Fruit fly (Drosophila melanogaster) whole organism, prepupa: Measurements from ENCODE around the gene CG12206.

Experiments
- Blimp-1 ChIP-seq: fragments of 200-800 bp; sonication (Bioruptor generic); optimal IDR thresholded peaks from 3 replicates; lab custom pipeline; 2017; ENCODE audit warnings: missing biosample characterization, missing genetic modification characterization, mild to moderate bottlenecking, moderate library complexity, missing genetic modification reagents
- CG10631 ChIP-seq: fragments of 200-800 bp; sonication (Bioruptor generic); optimal IDR thresholded peaks from 2 replicates; lab custom pipeline; 2016; ENCODE audit warnings: missing biosample characterization, missing genetic modification characterization
- CG10669 ChIP-seq: fragments of 200-800 bp; sonication (Bioruptor generic); optimal IDR thresholded peaks from 3 replicates; lab custom pipeline; 2018; ENCODE audit warnings: missing biosample characterization, mild to moderate bottlenecking, missing genetic modification characterization, moderate library complexity
- CG11762 ChIP-seq: fragments of 200-800 bp; sonication (Bioruptor generic); optimal IDR thresholded peaks from 3 replicates; lab custom pipeline; 2016; ENCODE audit warnings: missing biosample characterization, missing genetic modification characterization; ENCODE audit not compliant: insufficient read depth
- CG11902 ChIP-seq: fragments of 200-800 bp; sonication (Bioruptor generic); optimal IDR thresholded peaks from 3 replicates; lab custom pipeline; 2016; ENCODE audit warnings: missing biosample characterization, missing genetic modification characterization
- CG3032 ChIP-seq: fragments of 200-800 bp; optimal IDR thresholded peaks from 2 replicates; lab custom pipeline; 2019; ENCODE audit warnings: missing biosample characterization, mild to moderate bottlenecking, missing genetic modification characterization, moderate library complexity
- CG31627 ChIP-seq: fragments of 200-800 bp; sonication (Bioruptor generic); optimal IDR thresholded peaks from 3 replicates; lab custom pipeline; 2016; ENCODE audit warnings: missing biosample characterization, missing genetic modification characterization
- CG32006 ChIP-seq: fragments of 200-800 bp; sonication (Bioruptor generic); optimal IDR thresholded peaks from 3 replicates; lab custom pipeline; 2017; ENCODE audit warnings: missing biosample characterization, mild to moderate bottlenecking, missing genetic modification characterization
- CG34406 ChIP-seq: fragments of 200-800 bp; sonication (Bioruptor generic); optimal IDR thresholded peaks from 3 replicates; lab custom pipeline; 2016; ENCODE audit warnings: missing biosample characterization, missing genetic modification characterization
- CG3919 ChIP-seq: fragments of 200-800 bp; sonication (Bioruptor generic); optimal IDR thresholded peaks from 3 replicates; lab custom pipeline; 2016; ENCODE audit warnings: missing biosample characterization, missing genetic modification characterization
- CG4318 ChIP-seq: fragments of 200-800 bp; sonication (Bioruptor generic); optimal IDR thresholded peaks from 3 replicates; lab custom pipeline; 2017; ENCODE audit warnings: missing biosample characterization, mild to moderate bottlenecking, missing genetic modification characterization
- CG6163 ChIP-seq: fragments of 200-800 bp; sonication (Bioruptor generic); IDR thresholded peaks from 3 replicates; pipeline ENCODE4 v1.3.6; 2022; ENCODE audit warnings: missing biosample characterization, missing genetic modification characterization
- CG6276 ChIP-seq: fragments of 200-800 bp; sonication (Bioruptor generic); optimal IDR thresholded peaks from 2 replicates; lab custom pipeline; 2017; ENCODE audit warnings: missing biosample characterization, mild to moderate bottlenecking, missing genetic modification characterization
- CG6808 ChIP-seq: fragments of 200-800 bp; sonication (Bioruptor generic); optimal IDR thresholded peaks from 3 replicates; lab custom pipeline; 2017; ENCODE audit warnings: missing biosample characterization, missing genetic modification characterization, mild to moderate bottlenecking, moderate library complexity, missing genetic modification reagents
- CG6854 ChIP-seq: fragments of 200-800 bp; sonication (Bioruptor generic); optimal IDR thresholded peaks from 2 replicates; lab custom pipeline; 2017; ENCODE audit warnings: missing biosample characterization, mild to moderate bottlenecking, missing genetic modification characterization
- CG7368 ChIP-seq: fragments of 200-800 bp; sonication (Bioruptor generic); optimal IDR thresholded peaks from 3 replicates; lab custom pipeline; 2016; ENCODE audit warnings: missing biosample characterization, missing genetic modification characterization
- CG8632 ChIP-seq: fragments of 200-800 bp; sonication (Bioruptor generic); optimal IDR thresholded peaks from 3 replicates; lab custom pipeline; 2016; ENCODE audit warnings: missing biosample characterization, missing genetic modification characterization
- CG9139 ChIP-seq: fragments of 200-800 bp; sonication (Bioruptor generic); optimal IDR thresholded peaks from 3 replicates; lab custom pipeline; 2017; ENCODE audit warnings: missing biosample characterization, mild to moderate bottlenecking, missing genetic modification characterization
- Eip75B ChIP-seq: fragments of 200-800 bp; sonication (Bioruptor generic); optimal IDR thresholded peaks from 3 replicates; lab custom pipeline; 2016; ENCODE audit warnings: missing biosample characterization, missing genetic modification characterization
- Eip93F ChIP-seq: fragments of 200-800 bp; sonication (Bioruptor generic); optimal IDR thresholded peaks from 2 replicates; lab custom pipeline; 2016; ENCODE audit warnings: missing biosample characterization, mild to moderate bottlenecking, missing genetic modification characterization
- Ets21C ChIP-seq: fragments of 200-800 bp; sonication (Bioruptor generic); optimal IDR thresholded peaks from 3 replicates; lab custom pipeline; 2016; ENCODE audit warnings: missing biosample characterization, missing genetic modification characterization
- Ets96B ChIP-seq: fragments of 200-800 bp; optimal IDR thresholded peaks from 2 replicates; lab custom pipeline; 2019; ENCODE audit warnings: missing biosample characterization, mild to moderate bottlenecking, missing genetic modification characterization, moderate library complexity
- Gug ChIP-seq: fragments of 200-800 bp; sonication (Bioruptor generic); IDR thresholded peaks from 2 replicates; pipeline ENCODE4 v1.3.6; 2022; ENCODE audit warnings: missing biosample characterization, missing genetic modification characterization
- Hr38 ChIP-seq: sonication (Bioruptor generic); optimal IDR thresholded peaks from 2 replicates; lab custom pipeline; 2016; ENCODE audit warnings: missing biosample characterization, missing genetic modification characterization
- Hr39 ChIP-seq: fragments of 200-800 bp; sonication (Bioruptor generic); optimal IDR thresholded peaks from 2 replicates; lab custom pipeline; 2016; ENCODE audit warnings: missing biosample characterization, missing genetic modification characterization
- Hr4 ChIP-seq: fragments of 200-800 bp; sonication (Bioruptor generic); optimal IDR thresholded peaks from 3 replicates; lab custom pipeline; 2016; ENCODE audit warnings: missing biosample characterization, missing genetic modification characterization
- Lpt ChIP-seq: fragments of 200-800 bp; sonication (Bioruptor generic); optimal IDR thresholded peaks from 3 replicates; lab custom pipeline; 2016; ENCODE audit warnings: missing biosample characterization, missing genetic modification characterization
- OdsH ChIP-seq: fragments of 200-800 bp; sonication (Bioruptor generic); optimal IDR thresholded peaks from 3 replicates; lab custom pipeline; 2016; ENCODE audit warnings: missing biosample characterization, missing genetic modification characterization
- Smox ChIP-seq: fragments of 200-800 bp; sonication (Bioruptor generic); optimal IDR thresholded peaks from 3 replicates; lab custom pipeline; 2016; ENCODE audit warnings: missing biosample characterization, missing genetic modification characterization
- Sox102F ChIP-seq: fragments of 200-800 bp; sonication (Bioruptor generic); optimal IDR thresholded peaks from 2 replicates; lab custom pipeline; 2016; ENCODE audit warnings: missing biosample characterization, mild to moderate bottlenecking, missing genetic modification characterization
- Sox15 ChIP-seq: fragments of 200-800 bp; sonication (Bioruptor generic); optimal IDR thresholded peaks from 3 replicates; lab custom pipeline; 2016; ENCODE audit warnings: missing biosample characterization, missing genetic modification characterization
- cyc ChIP-seq: fragments of 200-800 bp; sonication (Bioruptor generic); optimal IDR thresholded peaks from 3 replicates; lab custom pipeline; 2016; ENCODE audit warnings: missing biosample characterization, missing genetic modification characterization
- dac ChIP-seq: fragments of 200-800 bp; sonication (Bioruptor generic); optimal IDR thresholded peaks from 2 replicates; lab custom pipeline; 2017; ENCODE audit warnings: missing biosample characterization, mild to moderate bottlenecking, missing genetic modification characterization
- dsx ChIP-seq: fragments of 200-800 bp; optimal IDR thresholded peaks from 3 replicates; lab custom pipeline; 2019; ENCODE audit warnings: missing biosample characterization, mild to moderate bottlenecking, missing genetic modification characterization, moderate library complexity; ENCODE audit not compliant: poor library complexity, severe bottlenecking
- eg ChIP-seq: fragments of 200-800 bp; sonication (Bioruptor generic); IDR thresholded peaks from 3 replicates; pipeline ENCODE4 v1.3.6; 2022; ENCODE audit warnings: missing biosample characterization, missing genetic modification characterization
- fd59A ChIP-seq: fragments of 200-800 bp; sonication (Bioruptor generic); optimal IDR thresholded peaks from 2 replicates; lab custom pipeline; 2017; ENCODE audit warnings: missing biosample characterization, mild to moderate bottlenecking, missing genetic modification characterization, missing genetic modification reagents
- fd85E ChIP-seq: fragments of 200-800 bp; sonication (Bioruptor generic); optimal IDR thresholded peaks from 3 replicates; lab custom pipeline; 2016; ENCODE audit warnings: missing biosample characterization, missing genetic modification characterization
- fkh ChIP-seq: fragments of 200-800 bp; sonication (Bioruptor generic); optimal IDR thresholded peaks from 3 replicates; lab custom pipeline; 2017; ENCODE audit warnings: missing biosample characterization, mild to moderate bottlenecking, missing genetic modification characterization, moderate library complexity
- lz ChIP-seq: fragments of 200-800 bp; sonication (Bioruptor generic); optimal IDR thresholded peaks from 3 replicates; lab custom pipeline; 2016; ENCODE audit warnings: missing biosample characterization, missing genetic modification characterization
- net ChIP-seq: fragments of 200-800 bp; sonication (Bioruptor generic); optimal IDR thresholded peaks from 3 replicates; lab custom pipeline; 2016; ENCODE audit warnings: missing biosample characterization, missing genetic modification characterization
- pdm3 ChIP-seq: fragments of 200-800 bp; sonication (Bioruptor generic); optimal IDR thresholded peaks from 3 replicates; lab custom pipeline; 2016; ENCODE audit warnings: missing biosample characterization, missing genetic modification characterization
- salr ChIP-seq, 2 experiments: fragments of 200-800 bp; sonication (Bioruptor generic); optimal IDR thresholded peaks; 3 replicates each; lab custom pipeline; 2016 to 2018; ENCODE audit warnings: missing biosample characterization in 2 of 2, missing genetic modification characterization in 2 of 2, mild to moderate bottlenecking in 1 of 2
- spab ChIP-seq: fragments of 200-800 bp; sonication (Bioruptor generic); optimal IDR thresholded peaks from 2 replicates; lab custom pipeline; 2017; ENCODE audit warnings: missing biosample characterization, mild to moderate bottlenecking, missing genetic modification characterization, missing genetic modification reagents
- ss ChIP-seq, 2 experiments: fragments of 200-800 bp; sonication (Bioruptor generic); optimal IDR thresholded peaks; 2 replicates in 1 of 2; 3 replicates in 1 of 2; lab custom pipeline; 2017 to 2018; ENCODE audit warnings: mild to moderate bottlenecking in 2 of 2, missing biosample characterization in 2 of 2, missing genetic modification characterization in 2 of 2, moderate library complexity in 1 of 2
- topi ChIP-seq: fragments of 200-800 bp; sonication (Bioruptor generic); optimal IDR thresholded peaks from 3 replicates; lab custom pipeline; 2016; ENCODE audit warnings: missing biosample characterization, missing genetic modification characterization

The CG12206 gene

DNA sequence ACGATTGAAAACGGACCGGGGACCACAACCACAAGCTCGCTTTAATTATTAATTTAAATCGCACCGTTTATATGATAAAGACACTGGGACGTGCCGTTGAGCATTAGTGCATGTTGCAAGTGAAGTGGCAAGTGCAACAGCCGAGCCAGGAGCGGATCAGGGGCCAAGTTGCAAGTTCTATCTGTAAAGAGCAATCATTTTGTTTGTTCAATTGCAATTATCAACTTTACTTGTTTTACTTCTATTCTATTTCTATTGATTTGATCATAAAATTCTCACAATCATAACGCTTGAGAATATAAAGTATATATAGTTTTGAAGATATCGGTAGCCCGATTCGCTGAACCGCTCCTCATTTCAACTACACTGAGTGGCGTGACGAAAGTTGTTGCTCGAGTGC lies 38.1 kb downstream of the CG12206 start (continued):
- TF ChIP-seq CG7368 (GFP tag; lab: Kevin White, UChicago) (no peak), Hr39 (GFP tag; lab: Kevin White, UChicago) (peak; percentile 20), cyc (GFP tag; lab: Kevin White, UChicago) (peak; percentile 32), ss (GFP tag; optimal IDR thresholded peaks at IDR 0.05; lab: Kevin White, UChicago) (peak; percentile 66 to 74), Hr4 (GFP tag; lab: Kevin White, UChicago) (peak; percentile 69), pdm3 (GFP tag; lab: Kevin White, UChicago) (peak; percentile 48), CG3919 (GFP tag; lab: Kevin White, UChicago) (peak; percentile 69), CG6276 (peak; percentile 57), CG9139 (GFP tag; lab: Kevin White, UChicago) (peak; percentile 28), dac (GFP tag; lab: Kevin White, UChicago) (peak; percentile 49), Eip93F (GFP tag; lab: Kevin White, UChicago) (no peak), CG31627 (GFP tag; lab: Kevin White, UChicago) (no peak), CG6163 (GFP tag; lab: Robert Waterston, UW) (peak; percentile 70)

DNA sequence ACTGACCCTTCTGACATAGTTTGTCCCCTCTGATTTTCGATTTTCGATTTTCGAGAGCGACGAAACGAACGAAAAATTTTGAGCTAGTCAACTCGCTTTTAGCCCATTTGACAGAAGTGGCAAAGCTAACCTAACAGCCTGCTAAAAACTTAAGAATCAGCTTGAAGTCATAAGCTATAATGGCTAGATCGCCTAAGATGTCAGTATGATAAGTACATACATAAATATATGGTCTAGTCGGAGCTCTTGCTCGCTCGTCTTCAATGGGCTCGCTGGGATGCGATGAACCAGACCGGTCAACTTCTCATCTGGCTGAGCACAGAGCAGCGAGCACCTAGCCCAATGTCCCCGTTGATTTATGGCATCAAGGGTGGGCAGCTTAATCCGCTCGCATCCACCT lies 38.6 kb downstream of the CG12206 start, which contains the start of gene CG14269:
Gene CG14269 (minus strand): TSS at position 101 of the 400 bp plus-strand sequence.
- no peak for TF ChIP-seq Blimp-1 (GFP tag; lab: Kevin White, UChicago)
- no peak for TF ChIP-seq CG6854 (GFP tag; lab: Kevin White, UChicago)
- no peak for TF ChIP-seq CG3032 (tag; lab: Kevin White, UChicago)
- no peak for TF ChIP-seq CG10669
- no peak for TF ChIP-seq CG8632
- TF ChIP-seq fd59A (GFP tag; lab: Kevin White, UChicago) = no peak
- TF ChIP-seq lz (GFP tag; lab: Kevin White, UChicago) = no peak
- no peak for TF ChIP-seq topi (GFP tag; lab: Kevin White, UChicago)

DNA sequence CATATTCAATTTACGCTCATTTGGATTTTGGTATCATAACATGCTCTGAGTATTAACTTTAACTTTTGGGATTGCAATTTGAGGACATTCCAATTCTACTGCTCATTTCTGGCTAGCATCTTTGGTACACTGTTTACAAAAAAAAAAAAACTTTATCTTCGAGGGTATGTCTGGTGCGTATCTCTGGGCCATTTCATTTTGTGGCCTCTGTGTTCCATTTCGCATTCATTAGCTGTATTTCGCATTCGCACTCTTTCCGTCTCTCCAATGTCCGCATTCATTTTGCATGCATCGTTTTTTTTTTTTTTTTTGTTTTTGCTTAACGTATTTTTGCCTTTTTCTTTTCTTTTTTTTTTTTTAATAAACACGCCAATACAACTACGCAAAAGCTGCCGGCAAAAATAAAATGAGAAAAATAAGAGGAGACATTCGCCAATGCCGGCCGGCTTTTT lies 40.7 kb downstream of the CG12206 start:
- TF ChIP-seq Hr4 (GFP tag; lab: Kevin White, UChicago) = peak; percentile 94
- TF ChIP-seq Eip75B (GFP tag; lab: Kevin White, UChicago) = peak; percentile 97
- TF ChIP-seq CG11762 (GFP tag; lab: Kevin White, UChicago) = peak; percentile 90
- TF ChIP-seq Ets21C (GFP tag; lab: Kevin White, UChicago) = peak; percentile 92
- peak; percentile 92 for TF ChIP-seq net (GFP tag; lab: Kevin White, UChicago)
- peak; percentile 95 for TF ChIP-seq Hr39 (GFP tag; lab: Kevin White, UChicago)
- peak; percentile 95 for TF ChIP-seq eg
- TF ChIP-seq Hr38 = no peak
- TF ChIP-seq CG11902 (GFP tag; lab: Kevin White, UChicago) = peak; percentile 97
- peak; percentile 71 for TF ChIP-seq CG6854 (GFP tag; lab: Kevin White, UChicago)
- no peak for TF ChIP-seq fkh (GFP tag; lab: Kevin White, UChicago)
- TF ChIP-seq Smox (GFP tag; lab: Kevin White, UChicago) = peak; percentile 93
- TF ChIP-seq CG32006 (GFP tag; lab: Kevin White, UChicago) = peak; percentile 81
- TF ChIP-seq CG3032 (tag; lab: Kevin White, UChicago) = peak; percentile 42
- TF ChIP-seq OdsH = peak; percentile 90
- peak; percentile 95 for TF ChIP-seq CG3919 (GFP tag; lab: Kevin White, UChicago)
- TF ChIP-seq Lpt (GFP tag; lab: Kevin White, UChicago) = peak; percentile 91
- peak; percentile 58 for TF ChIP-seq CG4318 (GFP tag; lab: Kevin White, UChicago)
- TF ChIP-seq dac (GFP tag; lab: Kevin White, UChicago) = peak; percentile 60
- peak; percentile 93 for TF ChIP-seq pdm3 (GFP tag; lab: Kevin White, UChicago)
- TF ChIP-seq Sox15 (GFP tag; lab: Kevin White, UChicago) = peak; percentile 88
- peak; percentile 79 for TF ChIP-seq Gug (GFP tag; lab: Robert Waterston, UW)
- TF ChIP-seq CG6808 (GFP tag; lab: Kevin White, UChicago) = peak; percentile 80
- TF ChIP-seq Sox102F (GFP tag; lab: Kevin White, UChicago) = peak; percentile 92
- TF ChIP-seq CG34406 = peak; percentile 93
- TF ChIP-seq salr (GFP tag; optimal IDR thresholded peaks at IDR 0.05; lab: Kevin White, UChicago) = peak; percentile 15 to 84
- peak; percentile 77 for TF ChIP-seq dsx (GFP tag; lab: Kevin White, UChicago)
- peak; percentile 85 for TF ChIP-seq fd85E (GFP tag; lab: Kevin White, UChicago)
- TF ChIP-seq spab (GFP tag; lab: Kevin White, UChicago) = peak; percentile 78
- peak; percentile 87 for TF ChIP-seq Ets96B
- peak; percentile 87 for TF ChIP-seq CG10631 (GFP tag; lab: Kevin White, UChicago)
- peak; percentile 83 for TF ChIP-seq CG10669
- TF ChIP-seq ss (GFP tag; optimal IDR thresholded peaks at IDR 0.05; lab: Kevin White, UChicago) = peak; percentile 86 to 90
- TF ChIP-seq CG9139 (GFP tag; lab: Kevin White, UChicago) = peak; percentile 91
- TF ChIP-seq fd59A (GFP tag; lab: Kevin White, UChicago) = peak; percentile 79
